Fruit fly (Drosophila melanogaster): ENCODE data around the gene CG42446.
A peak's percentile ranks its signal among the peaks of the same experiment; 100 is the strongest.

CG42446 gene

DNA sequence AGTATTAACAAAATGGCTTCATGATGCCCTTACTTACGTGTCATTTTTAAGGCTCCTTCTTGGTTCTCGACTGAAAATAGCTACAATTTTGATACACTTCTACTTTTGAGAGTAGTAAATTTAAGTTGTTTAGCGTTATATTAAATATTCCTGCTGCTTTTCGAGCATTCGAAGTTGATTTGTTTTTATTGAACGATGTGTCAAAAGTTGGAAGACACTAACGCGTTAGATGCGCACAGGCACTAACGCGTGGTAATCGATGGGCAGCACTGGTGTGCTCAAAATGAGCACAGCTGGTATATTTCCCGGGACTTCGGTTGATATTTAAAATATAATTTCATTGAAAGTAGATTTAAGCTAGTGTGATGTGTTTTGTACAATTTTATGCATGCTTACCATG is 810 bp downstream of the CG42446 start, which contains the start of gene CG17931 (continued):
- TF ChIP-seq CG8944 (GFP tag; optimal IDR thresholded peaks at IDR 0.05) (no peak), nerfin-2 (GFP tag; IDR thresholded peaks at IDR 0.05; ENCODE audit: partially characterized antibody) (no peak), CG7745 (tag; optimal IDR thresholded peaks at IDR 0.05) (no peak), Hr51 (GFP tag; optimal IDR thresholded peaks at IDR 0.05) (no peak), Bteb2 (GFP tag; optimal IDR thresholded peaks at IDR 0.05) (no peak), Abd-B (GFP tag; optimal IDR thresholded peaks at IDR 0.05) (peak; percentile 27), CG6854 (GFP tag; optimal IDR thresholded peaks at IDR 0.05) (no peak), tll (GFP tag; optimal IDR thresholded peaks at IDR 0.05) (no peak), knrl (GFP tag; IDR thresholded peaks at IDR 0.05; ENCODE audit: partially characterized antibody) (no peak; the same call in 2 of the 3 replicates), CG12942 (GFP tag; optimal IDR thresholded peaks at IDR 0.05) (no peak), chn (GFP tag; optimal IDR thresholded peaks at IDR 0.05) (no peak), nerfin-1 (tag; optimal IDR thresholded peaks at IDR 0.05) (no peak), sr (GFP tag; IDR thresholded peaks at IDR 0.05) (no peak), crp (GFP tag; optimal IDR thresholded peaks at IDR 0.05) (peak in 1 of 2 experiments; percentile 79), da (GFP tag; optimal IDR thresholded peaks at IDR 0.05) (no peak), usp (GFP tag; optimal IDR thresholded peaks at IDR 0.05) (no peak), Ravus (GFP tag; IDR thresholded peaks at IDR 0.05) (no peak), CG7786 (GFP tag; optimal IDR thresholded peaks at IDR 0.05) (no peak), CG8359 (GFP tag; optimal IDR thresholded peaks at IDR 0.05; ENCODE audit: borderline replicate concordance) (peak; percentile 13), Lpt (GFP tag; optimal IDR thresholded peaks at IDR 0.05) (no peak), wek (GFP tag; optimal IDR thresholded peaks at IDR 0.05) (no peak), Sox102F (GFP tag; optimal IDR thresholded peaks at IDR 0.05) (no peak), al (GFP tag; IDR thresholded peaks at IDR 0.05) (no peak), vnd (GFP tag; IDR thresholded peaks at IDR 0.05; ENCODE audit: partially characterized antibody) (no peak), Optix (GFP tag; IDR thresholded peaks at IDR 0.05) (no peak), CG17328 (GFP tag; IDR thresholded peaks at IDR 0.05) (no peak), dimm (GFP tag; IDR thresholded peaks at IDR 0.05) (no peak), pros (GFP tag; optimal IDR thresholded peaks at IDR 0.05) (no peak), bigmax (GFP tag; optimal IDR thresholded peaks at IDR 0.05) (peak; percentile 30), slbo (GFP tag; IDR thresholded peaks at IDR 0.05) (no peak), CG12769 (tag; optimal IDR thresholded peaks at IDR 0.05) (peak; percentile 14), CG33557 (GFP tag; optimal IDR thresholded peaks at IDR 0.05) (no peak), CG14667 (GFP tag; IDR thresholded peaks at IDR 0.05) (no peak), Doc3 (GFP tag; IDR thresholded peaks at IDR 0.05; ENCODE audit: partially characterized antibody) (no peak), CG10267 (tag; optimal IDR thresholded peaks at IDR 0.05) (peak; percentile 42), Oaz (GFP tag; IDR thresholded peaks at IDR 0.05) (no peak), ara (GFP tag; IDR thresholded peaks at IDR 0.05) (no peak), CG7271 (tag; optimal IDR thresholded peaks at IDR 0.05) (no peak), gcm (GFP tag; optimal IDR thresholded peaks at IDR 0.05) (peak; percentile 1), eve (GFP tag; optimal IDR thresholded peaks at IDR 0.05) (no peak), CG7357 (GFP tag; IDR thresholded peaks at IDR 0.05) (no peak), Mes4 (GFP tag; optimal IDR thresholded peaks at IDR 0.05) (no peak), B-H1 (GFP tag; IDR thresholded peaks at IDR 0.05) (no peak), CG14710 (tag; optimal IDR thresholded peaks at IDR 0.05) (peak; percentile 66), CG32772 (GFP tag; IDR thresholded peaks at IDR 0.05) (no peak), twi (tag; optimal IDR thresholded peaks at IDR 0.05) (no peak), HmgZ (tag; optimal IDR thresholded peaks at IDR 0.05) (peak; percentile 80), MBD-R2 (GFP tag; IDR thresholded peaks at IDR 0.05) (peak; percentile 83), tin (GFP tag; optimal IDR thresholded peaks at IDR 0.05) (no peak), CG3407 (GFP tag; optimal IDR thresholded peaks at IDR 0.05) (no peak), Atf3 (GFP tag; optimal IDR thresholded peaks at IDR 0.05) (no peak)
